Worm (Caenorhabditis elegans): ENCODE results near the gene C16C8.9.
"Not testable (repeated sequence)": the region's sequence is repeated elsewhere in the genome, so short reads cannot be mapped to it uniquely, and the experiment has no call there.

C16C8.9 gene

ce11 chrII:3453521-3453920 is 9.5 kb downstream of the C16C8.9 start, which contains the start of gene C16C8.11:
C16C8.11 (plus strand) TSS chrII:3453708.
- no peak for TF ChIP-seq nhr-19 (GFP tag; conservative IDR thresholded peaks at IDR 0.05)
- no peak for TF ChIP-seq snu-23 (GFP tag; optimal IDR thresholded peaks at IDR 0.05)
- no peak for TF ChIP-seq fkh-10 (GFP tag; optimal IDR thresholded peaks at IDR 0.05)
- TF ChIP-seq nhr-90 (tag; optimal IDR thresholded peaks at IDR 0.05; ENCODE audit: poor library complexity) = no peak

- TF ChIP-seq efl-3 (GFP tag; optimal IDR thresholded peaks at IDR 0.05) = no peak
- TF ChIP-seq sptf-1 (tag; optimal IDR thresholded peaks at IDR 0.05) = no peak
- no peak for TF ChIP-seq ceh-8 (GFP tag; optimal IDR thresholded peaks at IDR 0.05)
- no peak for TF ChIP-seq C16A3.4 (tag; optimal IDR thresholded peaks at IDR 0.05)
- TF ChIP-seq zip-4 (GFP tag; optimal IDR thresholded peaks at IDR 0.05) = no peak
- no peak for TF ChIP-seq nhr-85 (tag)
- no peak for TF ChIP-seq pax-3 (tag; optimal IDR thresholded peaks at IDR 0.05)
Observed at ce11 chrII:3452421-3452820, 10.6 kb downstream of the C16C8.9 start, which contains the start of gene C16C8.12. C16C8.12 (plus strand) TSS chrII:3452721.

DNA sequence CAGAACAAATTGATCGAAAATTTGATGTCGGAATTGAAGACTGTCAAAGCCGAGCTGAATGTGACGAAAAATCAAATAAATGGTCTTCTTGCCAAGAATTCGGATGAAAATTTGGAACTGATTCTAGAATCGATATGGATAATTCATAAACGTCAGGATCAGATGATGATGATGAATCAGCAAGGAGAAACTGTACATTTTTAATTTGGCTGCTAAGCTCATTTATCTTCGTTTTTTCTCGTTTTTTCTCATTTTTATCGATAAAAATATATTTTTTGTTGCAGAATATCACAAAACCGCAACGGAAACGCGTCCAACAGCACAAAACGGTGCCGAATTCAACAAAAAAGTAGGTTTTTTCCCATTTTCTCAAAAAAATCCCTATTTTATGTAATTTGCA is 13.5 kb downstream of the C16C8.9 start, which contains the start of gene C16C8.14:
Gene C16C8.14 (plus strand): TSS at position 301 of the 400 bp plus-strand sequence.
- not testable (repeated sequence) for TF ChIP-seq jun-1 (tag; optimal IDR thresholded peaks at IDR 0.05); elt-2 (tag; optimal IDR thresholded peaks at IDR 0.05); snu-23 (GFP tag; optimal IDR thresholded peaks at IDR 0.05)

DNA sequence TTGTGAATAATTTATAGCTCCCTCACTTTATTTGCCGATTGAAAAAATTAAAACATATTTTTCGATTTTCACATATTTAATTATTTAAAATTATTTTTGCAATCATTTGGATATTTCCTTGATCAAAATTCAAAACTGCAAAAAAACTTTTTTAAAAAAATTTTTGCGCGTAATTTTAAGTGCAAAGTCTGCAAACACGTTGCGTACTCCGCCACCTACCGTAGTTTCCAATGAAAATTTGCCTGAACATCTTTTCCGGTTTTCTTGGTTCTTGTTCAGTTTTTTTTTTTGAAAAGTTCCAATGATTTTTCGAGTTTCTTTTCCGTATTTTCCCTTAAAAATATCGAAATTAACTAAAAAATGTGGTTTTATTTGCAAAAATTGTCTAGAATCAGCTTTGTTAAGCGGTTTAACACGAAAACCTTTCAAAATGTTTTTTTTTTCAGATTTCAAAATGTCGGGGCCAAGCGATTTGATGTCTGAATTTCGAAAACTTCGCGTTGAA is 14.2 kb downstream of the C16C8.9 start, which contains the start of gene C16C8.25:
Gene C16C8.25 (plus strand): TSS at position 455 of the 505 bp plus-strand sequence.
- no peak for TF ChIP-seq zip-4 (GFP tag; optimal IDR thresholded peaks at IDR 0.05)
- TF ChIP-seq pag-3 (tag; optimal IDR thresholded peaks at IDR 0.05; ENCODE audit: borderline replicate concordance, insufficient read depth) = no peak
- TF ChIP-seq ztf-11 (tag; optimal IDR thresholded peaks at IDR 0.05) = no peak
- no peak for TF ChIP-seq C16A3.4 (tag; optimal IDR thresholded peaks at IDR 0.05)
- TF ChIP-seq sox-4 (tag; optimal IDR thresholded peaks at IDR 0.05) = no peak
- no peak for TF ChIP-seq hpl-2 (GFP tag; optimal IDR thresholded peaks at IDR 0.05)

DNA sequence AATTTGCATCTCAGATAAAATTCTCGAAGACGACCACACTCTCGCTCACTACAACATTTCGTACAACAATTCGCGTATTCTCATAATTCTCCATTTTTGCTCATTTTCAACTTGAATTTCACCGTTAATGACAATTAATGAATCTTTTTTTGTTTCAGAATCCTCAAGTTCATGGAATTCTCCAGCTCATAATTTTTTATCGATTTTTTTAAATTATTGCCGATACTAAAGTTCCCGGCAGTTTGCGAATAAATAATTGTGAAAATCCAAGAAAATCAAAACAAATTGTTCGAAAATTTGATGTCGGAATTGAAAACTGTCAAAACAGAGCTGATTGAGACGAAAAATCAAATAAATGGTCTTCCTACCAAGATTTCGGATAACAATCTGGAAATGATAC is 15.1 kb downstream of the C16C8.9 start, which contains the start of gene C16C8.21:
Gene C16C8.21 (plus strand): TSS at position 301 of the 400 bp plus-strand sequence.
- TF ChIP-seq nhr-85 (tag) (no peak), zip-4 (GFP tag; optimal IDR thresholded peaks at IDR 0.05) (no peak), ceh-90 (tag; optimal IDR thresholded peaks at IDR 0.05) (no peak), elt-2 (tag; optimal IDR thresholded peaks at IDR 0.05) (no peak), unc-30 (tag; optimal IDR thresholded peaks at IDR 0.05) (no peak), nhr-20 (tag; optimal IDR thresholded peaks at IDR 0.05) (no peak), lin-35 (GFP tag; optimal IDR thresholded peaks at IDR 0.05) (no peak), lin-13 (GFP tag; optimal IDR thresholded peaks at IDR 0.05) (no peak), nhr-237 (tag; optimal IDR thresholded peaks at IDR 0.05) (no peak), nhr-71 (tag; optimal IDR thresholded peaks at IDR 0.05) (no peak), ceh-82 (tag; optimal IDR thresholded peaks at IDR 0.05) (no peak), fos-1 (tag; optimal IDR thresholded peaks at IDR 0.05) (no peak), grh-1 (GFP tag; IDR thresholded peaks at IDR 0.05) (no peak), unc-86 (tag; optimal IDR thresholded peaks at IDR 0.05) (no peak), nhr-77 (tag; optimal IDR thresholded peaks at IDR 0.05) (no peak), hlh-4 (tag; optimal IDR thresholded peaks at IDR 0.05) (no peak), vab-15 (tag; optimal IDR thresholded peaks at IDR 0.05) (no peak)

ce11 chrII:3446647-3447046 is 16.4 kb downstream of the C16C8.9 start, which contains the start of the genes C16C8.20 and gldi-6:
C16C8.20 (plus strand) TSS chrII:3446947.
gldi-6 (plus strand) TSS chrII:3446947.
- TF ChIP-seq isw-1 (GFP tag; IDR thresholded peaks at IDR 0.05) = no peak
- no peak for TF ChIP-seq C16A3.4 (tag; optimal IDR thresholded peaks at IDR 0.05)
- no peak for TF ChIP-seq pax-3 (tag; optimal IDR thresholded peaks at IDR 0.05)
